Worm (Caenorhabditis elegans): ENCODE measurements around the gene xdh-1.

xdh-1 gene

DNA sequence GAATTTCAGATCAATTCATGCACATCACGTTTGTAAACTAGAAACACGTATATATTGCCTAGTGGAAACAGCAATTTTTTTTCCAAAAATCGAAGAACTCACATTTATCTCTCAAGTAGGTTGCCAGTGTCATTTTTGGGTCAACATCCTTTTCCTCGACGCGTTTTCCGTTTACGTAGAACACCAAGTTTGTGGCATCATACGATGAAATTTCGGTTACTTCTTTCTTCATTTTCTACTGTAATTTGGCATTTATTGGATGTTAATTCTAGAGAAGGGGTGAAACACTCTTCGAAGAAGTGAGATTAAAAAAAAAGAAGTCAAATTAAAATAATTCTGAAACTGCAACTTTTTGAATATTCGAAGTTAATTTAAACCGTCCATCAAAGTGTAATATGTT lies at the start of gene xdh-1:
TSS of gene xdh-1 (minus strand) at position 240 of the 400 bp plus-strand sequence.
- no peak for TF ChIP-seq elt-3 (tag; optimal IDR thresholded peaks at IDR 0.05)
- no peak for TF ChIP-seq nhr-2 (tag; optimal IDR thresholded peaks at IDR 0.05)
- no peak for TF ChIP-seq nhr-76 (tag; optimal IDR thresholded peaks at IDR 0.05)
- TF ChIP-seq nhr-28 (tag; optimal IDR thresholded peaks at IDR 0.05), result no peak
- TF ChIP-seq unc-62 (GFP tag; optimal IDR thresholded peaks at IDR 0.05), result no peak
- TF ChIP-seq elt-1 (tag; optimal IDR thresholded peaks at IDR 0.05; ENCODE audit: borderline replicate concordance, insufficient read depth), result no peak
- TF ChIP-seq ztf-11 (tag; optimal IDR thresholded peaks at IDR 0.05), result no peak

- TF ChIP-seq zip-8 (tag; optimal IDR thresholded peaks at IDR 0.05), result peak; percentile 11
Observed at ce11 chrIV:14460673-14461240, 48.1 kb upstream of the xdh-1 start.

- TF ChIP-seq cnd-1 (tag; optimal IDR thresholded peaks at IDR 0.05) (no peak), unc-62 (GFP tag; optimal IDR thresholded peaks at IDR 0.05) (no peak), lsy-2 (tag; optimal IDR thresholded peaks at IDR 0.05) (no peak), ceh-83 (GFP tag; optimal IDR thresholded peaks at IDR 0.05) (no peak), unc-120 (tag; optimal IDR thresholded peaks at IDR 0.05; ENCODE audit: poor library complexity, severe bottlenecking) (no peak), mep-1 (tag; optimal IDR thresholded peaks at IDR 0.05) (no peak), nhr-28 (tag; optimal IDR thresholded peaks at IDR 0.05) (no peak), mls-2 (tag; optimal IDR thresholded peaks at IDR 0.05) (no peak), M03D4.4 (tag; optimal IDR thresholded peaks at IDR 0.05) (no peak), nhr-237 (tag; optimal IDR thresholded peaks at IDR 0.05) (no peak), unc-39 (tag; optimal IDR thresholded peaks at IDR 0.05) (no peak), sem-2 (GFP tag; optimal IDR thresholded peaks at IDR 0.05) (no peak)
Observed at ce11 chrIV:14456667-14457066, 44.0 kb upstream of the xdh-1 start, which contains the start of gene nspg-9. Gene nspg-9, plus strand, starts transcription at chrIV:14456900.

DNA sequence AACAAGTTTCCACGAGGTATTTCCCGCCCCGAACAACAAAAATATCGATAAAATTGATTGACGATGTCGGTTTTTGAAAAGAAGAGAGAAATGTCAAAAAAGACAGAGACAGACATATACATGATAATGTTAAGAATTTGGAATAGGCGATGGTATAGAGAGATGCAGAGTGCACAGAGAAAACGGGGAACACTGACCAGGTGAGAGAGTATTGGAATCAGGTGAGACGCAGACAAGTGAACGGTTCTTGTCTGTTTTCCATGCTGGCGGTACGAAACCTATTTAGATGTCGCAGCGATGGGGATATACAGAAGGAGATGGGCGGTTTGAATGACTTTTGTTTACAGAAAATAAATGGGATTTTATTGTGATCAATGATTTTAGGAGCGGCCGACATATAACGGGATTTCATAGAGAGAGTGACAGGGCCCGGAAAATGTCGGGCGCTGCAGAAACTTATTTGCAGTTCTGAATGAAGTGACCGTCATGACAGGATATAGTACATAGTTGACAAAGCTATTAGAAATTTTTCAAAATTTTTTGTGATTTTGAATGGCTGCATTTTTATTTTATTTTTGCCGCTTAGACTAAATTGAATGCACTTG lies 32.6 kb upstream of the xdh-1 start:
- TF ChIP-seq blmp-1 (tag; optimal IDR thresholded peaks at IDR 0.05) (no peak), drap-1 (GFP tag; optimal IDR thresholded peaks at IDR 0.05) (no peak), unc-39 (tag; optimal IDR thresholded peaks at IDR 0.05) (no peak), zip-8 (tag; optimal IDR thresholded peaks at IDR 0.05) (no peak), nhr-2 (tag; optimal IDR thresholded peaks at IDR 0.05) (no peak), ztf-11 (tag; optimal IDR thresholded peaks at IDR 0.05) (no peak), pha-4 (tag; optimal IDR thresholded peaks at IDR 0.05) (no peak), M03D4.4 (tag; optimal IDR thresholded peaks at IDR 0.05) (no peak), sem-2 (GFP tag; optimal IDR thresholded peaks at IDR 0.05) (no peak), bed-3 (GFP tag; optimal IDR thresholded peaks at IDR 0.05) (no peak), lin-13 (tag; optimal IDR thresholded peaks at IDR 0.05) (no peak), mep-1 (tag; optimal IDR thresholded peaks at IDR 0.05) (no peak), nhr-12 (tag; optimal IDR thresholded peaks at IDR 0.05) (no peak), nhr-237 (tag; optimal IDR thresholded peaks at IDR 0.05) (no peak), sptf-1 (tag; optimal IDR thresholded peaks at IDR 0.05) (no peak), nhr-28 (tag; optimal IDR thresholded peaks at IDR 0.05) (no peak), ces-1 (GFP tag; optimal IDR thresholded peaks at IDR 0.05) (no peak), elt-1 (tag; optimal IDR thresholded peaks at IDR 0.05; ENCODE audit: borderline replicate concordance, insufficient read depth) (no peak), mab-5 (tag; optimal IDR thresholded peaks at IDR 0.05) (no peak), ceh-43 (GFP tag; optimal IDR thresholded peaks at IDR 0.05) (no peak)

DNA sequence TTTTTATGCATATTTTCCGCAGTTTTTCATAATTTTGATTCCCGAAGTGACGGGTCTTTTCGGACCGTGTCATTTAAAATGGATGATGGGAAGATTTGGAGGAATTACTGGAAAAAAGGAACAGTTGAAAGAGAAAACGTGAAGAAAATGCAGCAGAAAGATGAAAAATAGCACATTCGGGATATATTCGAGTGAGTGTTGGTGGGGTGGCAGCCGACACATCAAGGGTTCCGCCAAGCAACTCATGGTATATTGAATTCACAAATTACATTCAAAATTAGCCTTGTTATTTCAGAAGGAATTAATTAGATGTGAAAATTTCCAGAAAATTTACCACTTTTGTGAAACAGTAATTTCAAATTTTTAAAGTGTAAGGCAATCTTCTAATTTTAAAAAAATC lies 31.4 kb upstream of the xdh-1 start, which contains the start of gene tra-3:
TSS of gene tra-3 (minus strand) at position 107 of the 400 bp plus-strand sequence.
- TF ChIP-seq bed-3 (GFP tag; optimal IDR thresholded peaks at IDR 0.05) (no peak), tbx-8 (GFP tag; optimal IDR thresholded peaks at IDR 0.05) (no peak), ceh-83 (GFP tag; optimal IDR thresholded peaks at IDR 0.05) (no peak), nhr-12 (tag; optimal IDR thresholded peaks at IDR 0.05) (no peak), lsy-2 (tag; optimal IDR thresholded peaks at IDR 0.05) (no peak), zip-8 (tag; optimal IDR thresholded peaks at IDR 0.05) (no peak), nhr-28 (tag; optimal IDR thresholded peaks at IDR 0.05) (no peak), nhr-2 (tag; optimal IDR thresholded peaks at IDR 0.05) (no peak), ham-2 (GFP tag; optimal IDR thresholded peaks at IDR 0.05) (no peak), mep-1 (tag; optimal IDR thresholded peaks at IDR 0.05) (no peak), sptf-1 (tag; optimal IDR thresholded peaks at IDR 0.05) (no peak), ceh-43 (GFP tag; optimal IDR thresholded peaks at IDR 0.05) (no peak), hlh-1 (tag; optimal IDR thresholded peaks at IDR 0.05) (no peak), ztf-11 (tag; optimal IDR thresholded peaks at IDR 0.05) (no peak)
